Worm (Caenorhabditis elegans): ENCODE measurements around the gene gst-40.

DNA sequence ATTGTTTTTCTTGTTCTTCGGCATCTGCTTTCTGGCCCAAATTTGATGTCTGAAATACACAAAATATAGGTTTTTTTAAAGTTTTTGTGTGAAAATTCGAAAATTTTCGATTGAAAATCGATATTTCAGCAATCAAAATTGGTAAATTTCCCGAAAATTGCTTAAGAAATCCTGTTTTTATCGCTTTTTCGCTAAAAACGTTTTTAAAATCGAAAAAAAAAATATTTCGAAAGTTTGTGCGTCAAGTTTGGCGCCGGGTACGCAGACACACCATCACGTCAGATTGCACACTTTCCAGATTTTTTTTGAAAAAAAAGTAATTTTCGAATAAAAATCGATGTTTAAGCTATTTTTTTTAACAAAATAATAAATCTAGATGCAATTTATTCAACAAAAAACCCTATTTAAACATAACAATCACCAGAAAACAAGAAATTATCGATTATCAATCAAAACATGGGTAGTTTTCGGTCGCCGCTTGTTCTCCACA lies 35.1 kb downstream of the gst-40 start, which contains the start of gene skr-18:
- no peak for TF ChIP-seq F13H6.1 (tag; optimal IDR thresholded peaks at IDR 0.05)
- no peak for TF ChIP-seq ceh-30 (tag; optimal IDR thresholded peaks at IDR 0.05)
- TF ChIP-seq Y22D7AL.16 (tag; optimal IDR thresholded peaks at IDR 0.05) = no peak
- no peak for TF ChIP-seq fkh-10 (GFP tag; optimal IDR thresholded peaks at IDR 0.05)
- no peak for TF ChIP-seq tbx-2 (tag; optimal IDR thresholded peaks at IDR 0.05)
- TF ChIP-seq ceh-6 (GFP tag; optimal IDR thresholded peaks at IDR 0.05) = no peak
- TF ChIP-seq ceh-24 (tag; optimal IDR thresholded peaks at IDR 0.05) = no peak
- TF ChIP-seq unc-86 (tag; optimal IDR thresholded peaks at IDR 0.05) = no peak
- TF ChIP-seq rnt-1 (tag; optimal IDR thresholded peaks at IDR 0.05) = no peak
- no peak for TF ChIP-seq hlh-15 (tag; optimal IDR thresholded peaks at IDR 0.05)

All from whole organism, late embryonic.